Fruit fly (Drosophila melanogaster): ENCODE measurements around the gene CG14780.
A peak's percentile ranks its signal among the peaks of the same experiment; 100 is the strongest.

- TF ChIP-seq CG7928 (GFP tag; optimal IDR thresholded peaks at IDR 0.05) = no peak
- TF ChIP-seq CG1233 (GFP tag; optimal IDR thresholded peaks at IDR 0.05) = no peak
- no peak for TF ChIP-seq psq (GFP tag; optimal IDR thresholded peaks at IDR 0.05)
- peak; percentile 13 for TF ChIP-seq CG3163 (GFP tag; optimal IDR thresholded peaks at IDR 0.05)
- peak; percentile 5 for TF ChIP-seq repo (GFP tag; optimal IDR thresholded peaks at IDR 0.05)
- no peak for TF ChIP-seq Taf1 (GFP tag; IDR thresholded peaks at IDR 0.05)
- peak; percentile 40 to 56 for TF ChIP-seq dpn (GFP tag; optimal IDR thresholded peaks at IDR 0.05)
- no peak for TF ChIP-seq crc (GFP tag; optimal IDR thresholded peaks at IDR 0.05)
- TF ChIP-seq CG3065 (GFP tag; optimal IDR thresholded peaks at IDR 0.05) = no peak
- TF ChIP-seq CG4282 (GFP tag; optimal IDR thresholded peaks at IDR 0.05) = no peak
- TF ChIP-seq CG13424 (tag; optimal IDR thresholded peaks at IDR 0.05) = no peak
- peak; percentile 71; the same call in 3 of the 4 replicates for TF ChIP-seq Dll (GFP tag; IDR thresholded peaks at IDR 0.05; ENCODE audit: partially characterized antibody)
- TF ChIP-seq HLH3B (GFP tag; IDR thresholded peaks at IDR 0.05) = no peak
- no peak for TF ChIP-seq CG31388 (GFP tag; optimal IDR thresholded peaks at IDR 0.05)
These were observed 4.5 kb downstream of the CG14780 start, which contains the start of the genes Rab27 and mei-38 for dm6 chrX:1476848-1477247.

Measured in whole organism, embryonic.